Fruit fly (Drosophila melanogaster) whole organism, pupa: ENCODE measurements around the gene PK1-R.

Source experiments
- CG12605 ChIP-seq: fragments of 200-800 bp; sonication (Bioruptor generic); IDR thresholded peaks from 2 replicates; pipeline ENCODE4 v1.3.6; 2022; ENCODE audit warnings: missing biosample characterization, missing genetic modification characterization
- CG34367 ChIP-seq: fragments of 200-800 bp; sonication (Bioruptor generic); optimal IDR thresholded peaks from 2 replicates; lab custom pipeline; 2018; ENCODE audit warnings: missing biosample characterization, mild to moderate bottlenecking, missing genetic modification characterization
- Ets98B ChIP-seq: fragments of 200-800 bp; sonication (Bioruptor generic); IDR thresholded peaks from 2 replicates; pipeline ENCODE4 v1.3.6; 2022; ENCODE audit warnings: missing biosample characterization, missing genetic modification characterization

DNA sequence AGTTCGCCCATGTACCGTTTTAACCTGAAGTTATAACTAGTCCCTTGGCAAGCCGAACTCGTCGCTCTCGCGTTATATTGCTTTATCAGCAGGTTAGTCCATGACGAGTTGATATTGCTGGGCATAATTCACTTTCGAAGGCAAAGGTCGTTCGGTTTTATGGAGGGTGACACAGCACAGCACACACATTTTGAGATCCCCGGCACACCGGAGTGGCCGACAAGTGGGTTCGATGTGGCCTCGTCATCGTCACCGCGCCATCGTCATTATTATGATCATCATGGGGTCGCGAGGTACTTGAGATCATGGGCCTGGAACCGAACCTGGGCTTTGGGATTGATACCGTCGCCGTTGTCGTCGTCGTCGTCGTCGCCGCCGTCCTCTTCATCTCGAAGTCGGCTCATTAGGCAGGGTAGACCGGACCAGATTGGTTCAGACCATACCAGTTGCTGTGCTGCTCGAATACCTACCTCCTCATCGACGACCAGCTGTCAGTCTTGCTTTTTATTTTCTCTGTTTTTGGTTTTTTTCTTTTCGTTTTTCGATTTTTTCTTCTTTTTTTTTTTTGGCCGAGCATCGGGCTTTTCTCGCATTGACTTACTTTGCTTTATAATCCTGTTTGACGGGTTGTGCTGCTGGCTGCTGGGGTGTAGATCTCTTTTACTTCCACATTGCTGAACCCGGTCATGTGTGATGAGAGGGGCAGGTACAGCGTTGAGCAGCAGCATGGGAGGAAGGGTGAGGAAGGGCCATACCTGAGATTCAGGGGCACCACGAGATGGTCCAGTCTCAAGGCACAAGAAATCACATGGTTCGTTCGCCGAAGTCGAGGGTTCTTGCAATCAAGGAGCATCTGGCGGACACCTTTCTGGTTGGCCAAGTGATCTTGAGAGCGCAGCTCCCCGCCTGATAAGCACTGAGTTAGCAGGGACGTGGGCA, 41.6 kb downstream of the PK1-R start:
- TF ChIP-seq CG34367 (tag; lab: Kevin White, UChicago): peak; percentile 94
- TF ChIP-seq CG12605 (GFP tag; lab: Robert Waterston, UW): peak; percentile 99
- TF ChIP-seq Ets98B: peak; percentile 94
